Worm (Caenorhabditis elegans) whole organism, L4 larva: ENCODE results near the gene F07B10.7.

Experiments used
- T20F7.1 ChIP-seq: fragments of 200-800 bp; sonication (Bioruptor generic); optimal IDR thresholded peaks from 2 replicates; lab custom pipeline; 2018; ENCODE audit warnings: mild to moderate bottlenecking, missing genetic modification characterization, missing compliant biosample characterization
- aha-1 ChIP-seq: fragments of 150-350 bp; peaks from one replicate; lab custom pipeline; 2014; ENCODE audit warnings: missing biosample characterization, missing genetic modification characterization
- aly-2 ChIP-seq: sonication (generic microtip); optimal IDR thresholded peaks from 2 replicates; lab custom pipeline; 2018; ENCODE audit warnings: missing biosample characterization, missing genetic modification characterization
- ceh-28 ChIP-seq: fragments of 150-350 bp; optimal IDR thresholded peaks from 2 replicates; lab custom pipeline; 2014; ENCODE audit warnings: missing biosample characterization, missing genetic modification reagents, missing genetic modification characterization
- ceh-62 ChIP-seq: sonication (generic microtip); optimal IDR thresholded peaks from 2 replicates; lab custom pipeline; 2017; ENCODE audit warnings: missing biosample characterization, missing genetic modification characterization
- cey-2 ChIP-seq: sonication (generic microtip); optimal IDR thresholded peaks from 3 replicates; lab custom pipeline; 2017; ENCODE audit warnings: missing genetic modification characterization, mild to moderate bottlenecking, missing compliant biosample characterization, antibody characterized with exemption, borderline replicate concordance; ENCODE audit not compliant: insufficient read depth
- daf-16 ChIP-seq, 3 experiments: sonication (generic microtip); optimal IDR thresholded peaks; 2 replicates each; lab custom pipeline; 2016 to 2017; ENCODE audit warnings: missing genetic modification characterization in 3 of 3, missing genetic modification reagents in 3 of 3, mild to moderate bottlenecking in 2 of 3, missing compliant biosample characterization in 2 of 3, missing biosample characterization in 1 of 3, moderate library complexity in 1 of 3
- daf-19 ChIP-seq: fragments of 200-800 bp; sonication (Bioruptor generic); conservative IDR thresholded peaks from 2 replicates; pipeline ENCODE4 v1.3.6; 2022; ENCODE audit warnings: missing genetic modification characterization, missing compliant biosample characterization
- dmd-6 ChIP-seq: fragments of 200-800 bp; sonication (Bioruptor generic); IDR thresholded peaks from 2 replicates; pipeline ENCODE4 v1.3.6; 2022; ENCODE audit warnings: missing genetic modification reagents, missing genetic modification characterization, missing compliant biosample characterization
- dmd-8 ChIP-seq: fragments of 200-800 bp; sonication (Bioruptor generic); IDR thresholded peaks from 2 replicates; pipeline ENCODE4 v1.3.6; 2022; ENCODE audit warnings: missing genetic modification characterization, missing compliant biosample characterization
- dmd-9 ChIP-seq: fragments of 200-800 bp; sonication (Bioruptor generic); IDR thresholded peaks from 2 replicates; pipeline ENCODE4 v1.3.6; 2022; ENCODE audit warnings: missing genetic modification reagents, missing genetic modification characterization, missing compliant biosample characterization
- dpl-1 ChIP-seq: fragments of 150-350 bp; optimal IDR thresholded peaks from 2 replicates; lab custom pipeline; 2014; ENCODE audit warnings: missing biosample characterization, missing genetic modification reagents, missing genetic modification characterization
- duxl-1 ChIP-seq: sonication (generic microtip); optimal IDR thresholded peaks from 2 replicates; lab custom pipeline; 2016; ENCODE audit warnings: mild to moderate bottlenecking, missing genetic modification characterization, moderate library complexity, missing compliant biosample characterization; ENCODE audit not compliant: poor library complexity
- dve-1 ChIP-seq: sonication (generic microtip); optimal IDR thresholded peaks from 2 replicates; lab custom pipeline; 2017; ENCODE audit warnings: antibody characterized with exemption, mild to moderate bottlenecking, missing genetic modification characterization, missing compliant biosample characterization; ENCODE audit not compliant: insufficient read depth
- egl-27 ChIP-seq: sonication (generic microtip); optimal IDR thresholded peaks from 3 replicates; lab custom pipeline; 2017; ENCODE audit warnings: missing biosample characterization, missing genetic modification reagents, missing genetic modification characterization
- gei-8 ChIP-seq: fragments of 200-800 bp; sonication (Bioruptor generic); optimal IDR thresholded peaks from 2 replicates; lab custom pipeline; 2018; ENCODE audit warnings: mild to moderate bottlenecking, missing genetic modification characterization, missing compliant biosample characterization
- hif-1 ChIP-seq, 2 experiments: sonication (generic microtip); optimal IDR thresholded peaks; 2 replicates each; lab custom pipeline; 2016 to 2017; ENCODE audit warnings: missing compliant biosample characterization in 2 of 2, missing genetic modification characterization in 2 of 2, missing genetic modification reagents in 2 of 2, missing genotype in 2 of 2, mild to moderate bottlenecking in 1 of 2
- hlh-11 ChIP-seq: fragments of 200-800 bp; sonication (Bioruptor generic); optimal IDR thresholded peaks from 2 replicates; lab custom pipeline; 2018; ENCODE audit warnings: mild to moderate bottlenecking, missing genetic modification characterization, missing compliant biosample characterization
- hlh-30 ChIP-seq: sonication (generic microtip); optimal IDR thresholded peaks from 2 replicates; lab custom pipeline; 2017; ENCODE audit warnings: antibody characterized with exemption, mild to moderate bottlenecking, missing genetic modification characterization, missing compliant biosample characterization; ENCODE audit not compliant: insufficient read depth
- lim-7 ChIP-seq: fragments of 200-800 bp; sonication (Bioruptor generic); IDR thresholded peaks from 2 replicates; pipeline ENCODE4 v1.3.6; 2022; ENCODE audit warnings: missing genetic modification characterization, missing compliant biosample characterization
- lin-1 ChIP-seq: fragments of 200-800 bp; sonication (Bioruptor generic); IDR thresholded peaks from 2 replicates; pipeline ENCODE4 v1.3.6; 2022; ENCODE audit warnings: missing genetic modification reagents, missing genetic modification characterization, missing compliant biosample characterization
- lsy-2 ChIP-seq, 2 experiments: fragments of 150-350 bp in 1 of 2; sonication (generic microtip) in 1 of 2; optimal IDR thresholded peaks; 2 replicates each; lab custom pipeline; 2014 to 2017; ENCODE audit warnings: missing biosample characterization in 2 of 2, missing genetic modification characterization in 2 of 2
- madf-5 ChIP-seq, 2 experiments: fragments of 200-800 bp; sonication (Bioruptor generic); IDR thresholded peaks; 2 replicates each; pipeline ENCODE4 v1.3.6; 2022; ENCODE audit warnings: missing compliant biosample characterization in 2 of 2, missing genetic modification characterization in 2 of 2
- mdl-1 ChIP-seq, 2 experiments: fragments of 150-350 bp in 1 of 2; sonication (generic microtip) in 1 of 2; optimal IDR thresholded peaks; 2 replicates each; lab custom pipeline; 2014 to 2017; ENCODE audit warnings: missing biosample characterization in 2 of 2, missing genetic modification characterization in 2 of 2
- mdt-29 ChIP-seq: fragments of 200-800 bp; sonication (Bioruptor generic); IDR thresholded peaks from 2 replicates; pipeline ENCODE4 v1.3.6; 2022; ENCODE audit warnings: missing genetic modification reagents, missing genetic modification characterization, missing compliant biosample characterization
- mxl-2 ChIP-seq: fragments of 200-800 bp; sonication (Bioruptor generic); conservative IDR thresholded peaks from 2 replicates; pipeline ENCODE4 v1.3.6; 2022; ENCODE audit warnings: missing genetic modification reagents, missing genetic modification characterization, missing compliant biosample characterization
- nhr-25 ChIP-seq: sonication (generic microtip); optimal IDR thresholded peaks from 2 replicates; lab custom pipeline; 2017; ENCODE audit warnings: missing genetic modification characterization, mild to moderate bottlenecking, missing compliant biosample characterization, antibody characterized with exemption, moderate library complexity, borderline replicate concordance; ENCODE audit not compliant: insufficient read depth
- nhr-28 ChIP-seq: fragments of 150-350 bp; optimal IDR thresholded peaks from 2 replicates; lab custom pipeline; 2014; ENCODE audit warnings: missing biosample characterization, missing genetic modification characterization
- nhr-6 ChIP-seq: fragments of 150-350 bp; optimal IDR thresholded peaks from 2 replicates; lab custom pipeline; 2014; ENCODE audit warnings: missing biosample characterization, missing genetic modification characterization
- nhr-77 ChIP-seq: fragments of 150-350 bp; optimal IDR thresholded peaks from 2 replicates; lab custom pipeline; 2014; ENCODE audit warnings: missing biosample characterization, missing genetic modification characterization
- php-3 ChIP-seq: fragments of 200-800 bp; sonication (Bioruptor generic); IDR thresholded peaks from 2 replicates; pipeline ENCODE4 v1.3.6; 2022; ENCODE audit warnings: missing genetic modification reagents, missing genetic modification characterization, missing compliant biosample characterization
- rbr-2 ChIP-seq: sonication (generic microtip); optimal IDR thresholded peaks from 2 replicates; lab custom pipeline; 2016; ENCODE audit warnings: missing genotype, missing genetic modification characterization, missing compliant biosample characterization
- snpc-1.2 ChIP-seq: fragments of 200-800 bp; sonication (Bioruptor generic); IDR thresholded peaks from 2 replicates; pipeline ENCODE4 v1.3.6; 2022; ENCODE audit warnings: missing genetic modification reagents, missing genetic modification characterization, missing compliant biosample characterization
- snpc-4 ChIP-seq: fragments of 150-350 bp; optimal IDR thresholded peaks from 2 replicates; lab custom pipeline; 2014; ENCODE audit warnings: missing biosample characterization, missing genetic modification characterization
- tag-97 ChIP-seq: fragments of 200-800 bp; sonication (Bioruptor generic); IDR thresholded peaks from 2 replicates; pipeline ENCODE4 v1.3.6; 2022; ENCODE audit warnings: missing genetic modification characterization, missing compliant biosample characterization
- tra-1 ChIP-seq: fragments of 200-800 bp; sonication (Bioruptor generic); IDR thresholded peaks from 2 replicates; pipeline ENCODE4 v1.3.6; 2022; ENCODE audit warnings: missing genetic modification reagents, missing genetic modification characterization, missing compliant biosample characterization
- unc-39 ChIP-seq: sonication (generic microtip); optimal IDR thresholded peaks from 2 replicates; lab custom pipeline; 2017; ENCODE audit warnings: missing biosample characterization, missing genetic modification characterization
- unc-62 ChIP-seq, 3 experiments: fragments of 150-350 bp in 1 of 3; sonication (generic microtip); optimal IDR thresholded peaks in 2 of 3; peaks in 1 of 3; 1 replicate in 1 of 3; 2 replicates in 2 of 3; lab custom pipeline; 2014 to 2017; ENCODE audit warnings: missing biosample characterization in 3 of 3, missing genetic modification characterization in 3 of 3, missing genetic modification reagents in 3 of 3, missing genotype in 1 of 3

F07B10.7 gene

ce11 chrV:11220415-11220814 lies 40.1 kb downstream of the F07B10.7 start:
- TF ChIP-seq ceh-28 (tag; lab: Kevin White, UChicago) (no peak), dve-1 (tag; lab: Kevin White, UChicago) (no peak), tag-97 (no peak), nhr-28 (tag; lab: Kevin White, UChicago) (peak; percentile 54), duxl-1 (no peak)

- TF ChIP-seq unc-62 (GFP tag; optimal IDR thresholded peaks at IDR 0.05 in 1 of 2; lab: Kevin White, UChicago), result peak in 1 of 2 experiments; percentile 58
- no peak for TF ChIP-seq unc-62 (tag; optimal IDR thresholded peaks at IDR 0.05; lab: Kevin White, UChicago)
- TF ChIP-seq mxl-2 (GFP tag; lab: Robert Waterston, UW), result no peak
- no peak for TF ChIP-seq nhr-25 (tag; lab: Kevin White, UChicago)
- TF ChIP-seq dmd-6 (GFP tag; lab: Robert Waterston, UW), result peak; percentile 41
- no peak for TF ChIP-seq mdt-29 (GFP tag; lab: Robert Waterston, UW)
- TF ChIP-seq cey-2 (tag; lab: Kevin White, UChicago), result no peak
- TF ChIP-seq hlh-30, result peak; percentile 52
- TF ChIP-seq php-3 (GFP tag; lab: Robert Waterston, UW), result 0 out of 2 replicates have a peak, but pooled peaks have one; percentile 43
- TF ChIP-seq nhr-6 (tag; lab: Kevin White, UChicago), result peak; percentile 7
- no peak for TF ChIP-seq daf-16 (GFP tag; optimal IDR thresholded peaks at IDR 0.05; lab: Kevin White, UChicago)
- TF ChIP-seq daf-16 (tag; optimal IDR thresholded peaks at IDR 0.05; lab: Kevin White, UChicago), result peak; percentile 69
- peak; percentile 32 for TF ChIP-seq aha-1 (tag; lab: Kevin White, UChicago)
- no peak for TF ChIP-seq madf-5 (GFP tag; IDR thresholded peaks at IDR 0.05; lab: Robert Waterston, UW)
- TF ChIP-seq nhr-77 (tag; lab: Kevin White, UChicago), result peak; percentile 92
- peak in 1 of 2 experiments; percentile 49 for TF ChIP-seq mdl-1 (tag; optimal IDR thresholded peaks at IDR 0.05; lab: Kevin White, UChicago)
- TF ChIP-seq nhr-28 (tag; lab: Kevin White, UChicago), result peak; percentile 99
- no peak for TF ChIP-seq snpc-1.2 (GFP tag; lab: Robert Waterston, UW)
- peak; percentile 57 for TF ChIP-seq hlh-11 (tag; lab: Kevin White, UChicago)
- TF ChIP-seq aly-2, result no peak
- TF ChIP-seq snpc-4 (tag; lab: Kevin White, UChicago), result no peak
- no peak for TF ChIP-seq daf-19 (GFP tag; lab: Robert Waterston, UW)
- TF ChIP-seq lim-7 (GFP tag; lab: Robert Waterston, UW), result no peak
- TF ChIP-seq dve-1 (tag; lab: Kevin White, UChicago), result peak; percentile 15
- TF ChIP-seq dpl-1 (GFP tag; lab: Kevin White, UChicago), result no peak
- TF ChIP-seq, all 104 proteins: peak for 12
Observed at ce11 chrV:11217394-11217793, 43.1 kb downstream of the F07B10.7 start, which contains the start of gene cyp-29A2. cyp-29A2 (plus strand) TSS chrV:11217583.

- TF ChIP-seq gei-8 (GFP tag; lab: Kevin White, UChicago), result no peak
- TF ChIP-seq unc-62 (GFP tag; optimal IDR thresholded peaks at IDR 0.05 in 1 of 2; lab: Kevin White, UChicago), result peak in 1 of 2 experiments; percentile 97
- no peak for TF ChIP-seq unc-62 (tag; optimal IDR thresholded peaks at IDR 0.05; lab: Kevin White, UChicago)
Observed at ce11 chrV:11216137-11216536, 44.4 kb downstream of the F07B10.7 start.

DNA sequence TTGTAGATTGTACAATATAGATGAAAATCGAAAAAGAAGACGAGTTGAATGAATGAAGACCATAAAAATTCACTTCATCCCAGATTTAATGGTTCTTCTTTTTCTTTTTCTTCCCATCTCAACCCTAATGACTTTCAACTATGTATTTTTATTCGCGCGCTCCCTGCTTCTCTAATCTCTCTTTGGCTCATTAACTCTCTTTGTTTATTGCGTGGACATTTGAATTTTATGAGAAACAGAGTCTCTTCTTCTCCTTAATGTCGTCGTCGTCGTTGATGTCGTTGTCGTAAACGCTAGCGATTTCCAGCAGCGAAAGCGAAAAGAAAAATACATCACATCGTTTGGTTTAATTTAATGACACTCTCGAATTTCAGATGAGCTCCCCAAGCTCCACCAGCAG lies 46.0 kb downstream of the F07B10.7 start:
- TF ChIP-seq tag-97 (no peak), dmd-9 (GFP tag; lab: Robert Waterston, UW) (no peak), tra-1 (GFP tag; lab: Robert Waterston, UW) (no peak), madf-5 (GFP tag; IDR thresholded peaks at IDR 0.05; lab: Robert Waterston, UW) (no peak), lin-1 (no peak), dpl-1 (GFP tag; lab: Kevin White, UChicago) (no peak), dve-1 (tag; lab: Kevin White, UChicago) (no peak), ceh-62 (tag; lab: Kevin White, UChicago) (no peak), unc-39 (tag; lab: Kevin White, UChicago) (no peak), snpc-1.2 (GFP tag; lab: Robert Waterston, UW) (no peak), rbr-2 (no peak), egl-27 (no peak), hif-1 (tag; optimal IDR thresholded peaks at IDR 0.05; lab: Kevin White, UChicago) (no peak), T20F7.1 (no peak), lsy-2 (tag; optimal IDR thresholded peaks at IDR 0.05; lab: Kevin White, UChicago) (no peak), unc-62 (GFP tag; optimal IDR thresholded peaks at IDR 0.05 in 1 of 2; lab: Kevin White, UChicago) (no peak), unc-62 (tag; optimal IDR thresholded peaks at IDR 0.05; lab: Kevin White, UChicago) (no peak), dmd-8 (GFP tag; lab: Robert Waterston, UW) (no peak)
- TF ChIP-seq, all 104 proteins: peak for 0
